Fruit fly (Drosophila melanogaster): ENCODE data around the gene CG16781.

- no peak for TF ChIP-seq psq (optimal IDR thresholded peaks at IDR 0.05)
- TF ChIP-seq CG8478 (optimal IDR thresholded peaks at IDR 0.05): no peak
- TF ChIP-seq pan (optimal IDR thresholded peaks at IDR 0.05): no peak
- no peak for TF ChIP-seq usp (GFP tag; optimal IDR thresholded peaks at IDR 0.05)
- TF ChIP-seq Dll (optimal IDR thresholded peaks at IDR 0.05): no peak
Observed at dm6 chrX:3446157-3446556, 17.7 kb downstream of the CG16781 start.
